Fruit fly (Drosophila melanogaster) whole organism, embryonic: ENCODE results near the gene CG1640.

Experiments used
- Ada2b ChIP-seq: fragments of 200-800 bp; sonication (Bioruptor generic); IDR thresholded peaks from 2 replicates; pipeline ENCODE4 v1.3.6; 2022; ENCODE audit warnings: missing biosample characterization, missing genetic modification characterization
- CG10147 ChIP-seq: fragments of 200-800 bp; sonication (Bioruptor generic); optimal IDR thresholded peaks from 2 replicates; lab custom pipeline; 2019; ENCODE audit warnings: missing biosample characterization, mild to moderate bottlenecking, missing genetic modification characterization, moderate library complexity
- CG1024 ChIP-seq: fragments of 200-800 bp; sonication (Bioruptor generic); IDR thresholded peaks from 2 replicates; pipeline ENCODE4 v1.3.6; 2022; ENCODE audit warnings: missing biosample characterization, missing genetic modification characterization
- CG10565 ChIP-seq: fragments of 200-800 bp; sonication (Bioruptor generic); optimal IDR thresholded peaks from 3 replicates; lab custom pipeline; 2016; ENCODE audit warnings: missing biosample characterization, mild to moderate bottlenecking, missing genetic modification characterization
- CG11456 ChIP-seq: fragments of 200-800 bp; sonication (Bioruptor generic); IDR thresholded peaks from 3 replicates; pipeline ENCODE4 v1.3.6; 2022; ENCODE audit warnings: missing biosample characterization, missing genetic modification characterization
- CG11723 ChIP-seq: fragments of 200-800 bp; sonication (Bioruptor generic); optimal IDR thresholded peaks from 2 replicates; lab custom pipeline; 2017; ENCODE audit warnings: missing biosample characterization, mild to moderate bottlenecking, missing genetic modification characterization
- CG12071 ChIP-seq: fragments of 200-800 bp; sonication (Bioruptor generic); optimal IDR thresholded peaks from 3 replicates; lab custom pipeline; 2018; ENCODE audit warnings: missing biosample characterization, mild to moderate bottlenecking, missing genetic modification characterization
- CG12104 ChIP-seq: fragments of 200-800 bp; sonication (Bioruptor generic); optimal IDR thresholded peaks from 3 replicates; lab custom pipeline; 2016; ENCODE audit warnings: missing biosample characterization, missing genetic modification characterization
- CG13624 ChIP-seq: fragments of 200-800 bp; sonication (Bioruptor generic); optimal IDR thresholded peaks from 2 replicates; lab custom pipeline; 2016; ENCODE audit warnings: missing biosample characterization, missing genetic modification characterization
- CG13894 ChIP-seq: fragments of 200-800 bp; sonication (Bioruptor generic); optimal IDR thresholded peaks from 3 replicates; lab custom pipeline; 2018; ENCODE audit warnings: missing biosample characterization, mild to moderate bottlenecking, missing genetic modification characterization, moderate library complexity
- CG15479 ChIP-seq: fragments of 200-800 bp; sonication (Bioruptor generic); optimal IDR thresholded peaks from 3 replicates; lab custom pipeline; 2019; ENCODE audit warnings: missing biosample characterization, mild to moderate bottlenecking, missing genetic modification characterization, moderate library complexity
- CG1602 ChIP-seq: fragments of 200-800 bp; sonication (Bioruptor generic); optimal IDR thresholded peaks from 3 replicates; lab custom pipeline; 2016; ENCODE audit warnings: missing biosample characterization, missing genetic modification characterization
- CG17568 ChIP-seq: fragments of 200-800 bp; sonication (Bioruptor generic); optimal IDR thresholded peaks from 2 replicates; lab custom pipeline; 2018; ENCODE audit warnings: missing biosample characterization, mild to moderate bottlenecking, missing genetic modification characterization, moderate library complexity
- CG18262 ChIP-seq: fragments of 200-800 bp; optimal IDR thresholded peaks from 3 replicates; lab custom pipeline; 2019; ENCODE audit warnings: missing biosample characterization, mild to moderate bottlenecking, missing genetic modification characterization, moderate library complexity
- CG18619 ChIP-seq: fragments of 200-800 bp; sonication (Bioruptor generic); optimal IDR thresholded peaks from 3 replicates; lab custom pipeline; 2017; ENCODE audit warnings: missing biosample characterization, mild to moderate bottlenecking, missing genetic modification characterization
- CG2712 ChIP-seq: fragments of 200-800 bp; optimal IDR thresholded peaks from 3 replicates; lab custom pipeline; 2019; ENCODE audit warnings: missing biosample characterization, mild to moderate bottlenecking, missing genetic modification characterization, moderate library complexity
- CG31388 ChIP-seq: fragments of 200-800 bp; sonication (Bioruptor generic); optimal IDR thresholded peaks from 2 replicates; lab custom pipeline; 2016; ENCODE audit warnings: missing biosample characterization, missing genetic modification characterization
- CG34422 ChIP-seq: fragments of 200-800 bp; sonication (Bioruptor generic); IDR thresholded peaks from 3 replicates; pipeline ENCODE4 v1.3.6; 2022; ENCODE audit warnings: missing biosample characterization, missing genetic modification characterization
- CG4617 ChIP-seq: fragments of 200-800 bp; sonication (Bioruptor generic); optimal IDR thresholded peaks from 3 replicates; lab custom pipeline; 2016; ENCODE audit warnings: missing biosample characterization, missing genetic modification characterization, borderline replicate concordance
- CG4730 ChIP-seq: fragments of 200-800 bp; sonication (Bioruptor generic); IDR thresholded peaks from 2 replicates; pipeline ENCODE4 v1.3.6; 2022; ENCODE audit warnings: missing biosample characterization, missing genetic modification characterization
- CG6654 ChIP-seq: fragments of 200-800 bp; sonication (Bioruptor generic); optimal IDR thresholded peaks from 2 replicates; lab custom pipeline; 2017; ENCODE audit warnings: missing biosample characterization, mild to moderate bottlenecking, missing genetic modification characterization
- CG7745 ChIP-seq: fragments of 200-800 bp; sonication (Bioruptor generic); optimal IDR thresholded peaks from 2 replicates; lab custom pipeline; 2018; ENCODE audit warnings: missing biosample characterization, mild to moderate bottlenecking, missing genetic modification characterization, moderate library complexity
- CG7928 ChIP-seq: fragments of 200-800 bp; sonication (Bioruptor generic); optimal IDR thresholded peaks from 2 replicates; lab custom pipeline; 2017; ENCODE audit warnings: missing biosample characterization, mild to moderate bottlenecking, missing genetic modification characterization
- CG8359 ChIP-seq: fragments of 200-800 bp; sonication (Bioruptor generic); optimal IDR thresholded peaks from 2 replicates; lab custom pipeline; 2017; ENCODE audit warnings: missing biosample characterization, mild to moderate bottlenecking, missing genetic modification characterization, borderline replicate concordance
- Deaf1 ChIP-seq: fragments of 200-800 bp; optimal IDR thresholded peaks from 3 replicates; lab custom pipeline; 2019; ENCODE audit warnings: missing biosample characterization, mild to moderate bottlenecking, missing genetic modification characterization, moderate library complexity
- Dip2 ChIP-seq: fragments of 200-800 bp; sonication (Bioruptor generic); IDR thresholded peaks from 2 replicates; pipeline ENCODE4 v1.3.6; 2022; ENCODE audit warnings: missing biosample characterization, missing genetic modification characterization
- Hsf ChIP-seq: fragments of 200-800 bp; sonication (Bioruptor generic); optimal IDR thresholded peaks from 3 replicates; lab custom pipeline; 2016; ENCODE audit warnings: missing biosample characterization, missing genetic modification characterization
- MBD-R2 ChIP-seq: fragments of 200-800 bp; sonication (Bioruptor generic); IDR thresholded peaks from 2 replicates; pipeline ENCODE4 v1.3.6; 2022; ENCODE audit warnings: missing biosample characterization, missing genetic modification characterization
- Opbp ChIP-seq: fragments of 200-800 bp; sonication (Bioruptor generic); IDR thresholded peaks from 3 replicates; pipeline ENCODE4 v1.3.6; 2022; ENCODE audit warnings: missing biosample characterization, missing genetic modification characterization; ENCODE audit not compliant: partially characterized antibody
- Pdp1 ChIP-seq, 2 experiments: fragments of 200-800 bp; sonication (Bioruptor generic); optimal IDR thresholded peaks; 3 replicates each; lab custom pipeline; 2016; ENCODE audit warnings: missing biosample characterization in 2 of 2, missing genetic modification characterization in 2 of 2, mild to moderate bottlenecking in 1 of 2, moderate library complexity in 1 of 2
- Ptx1 ChIP-seq: fragments of 200-800 bp; sonication (Bioruptor generic); IDR thresholded peaks from 2 replicates; pipeline ENCODE4 v1.3.6; 2022; ENCODE audit warnings: missing biosample characterization, missing genetic modification characterization
- ash1 ChIP-seq: fragments of 200-800 bp; sonication (Bioruptor generic); optimal IDR thresholded peaks from 2 replicates; lab custom pipeline; 2018; ENCODE audit warnings: missing biosample characterization, mild to moderate bottlenecking, missing genetic modification characterization
- crp ChIP-seq, 2 experiments: fragments of 200-800 bp; sonication (Bioruptor generic); optimal IDR thresholded peaks; 2 replicates in 1 of 2; 3 replicates in 1 of 2; lab custom pipeline; 2017; ENCODE audit warnings: missing biosample characterization in 2 of 2, missing genetic modification characterization in 2 of 2, mild to moderate bottlenecking in 1 of 2, moderate library complexity in 1 of 2
- emc ChIP-seq: fragments of 200-800 bp; sonication (Bioruptor generic); optimal IDR thresholded peaks from 2 replicates; lab custom pipeline; 2016; ENCODE audit warnings: missing biosample characterization, missing genetic modification characterization
- gro ChIP-seq: fragments of 200-800 bp; sonication (Bioruptor generic); optimal IDR thresholded peaks from 2 replicates; lab custom pipeline; 2016; ENCODE audit warnings: missing biosample characterization, missing genetic modification characterization
- gt ChIP-seq: fragments of 200-800 bp; sonication (Bioruptor generic); IDR thresholded peaks from 2 replicates; pipeline ENCODE4 v1.3.6; 2022; ENCODE audit warnings: missing biosample characterization, missing genetic modification characterization
- ham ChIP-seq: fragments of 200-800 bp; sonication (Bioruptor generic); IDR thresholded peaks from 2 replicates; pipeline ENCODE4 v1.3.6; 2022; ENCODE audit warnings: missing biosample characterization, missing genetic modification characterization
- insv ChIP-seq, 2 experiments: fragments of 200-800 bp; sonication (Bioruptor generic); optimal IDR thresholded peaks; 3 replicates each; lab custom pipeline; 2016 to 2018; ENCODE audit warnings: missing biosample characterization in 2 of 2, missing genetic modification characterization in 2 of 2
- pb ChIP-seq: fragments of 200-800 bp; sonication (Bioruptor generic); optimal IDR thresholded peaks from 3 replicates; lab custom pipeline; 2016; ENCODE audit warnings: missing biosample characterization, missing genetic modification characterization
- pfk ChIP-seq: fragments of 200-800 bp; sonication (Bioruptor generic); optimal IDR thresholded peaks from 2 replicates; lab custom pipeline; 2018; ENCODE audit warnings: missing biosample characterization, mild to moderate bottlenecking, missing genetic modification characterization, moderate library complexity
- pho ChIP-seq: fragments of 200-800 bp; sonication (Bioruptor generic); optimal IDR thresholded peaks from 2 replicates; lab custom pipeline; 2016; ENCODE audit warnings: missing biosample characterization, missing genetic modification characterization
- rib ChIP-seq: fragments of 200-800 bp; sonication (Bioruptor generic); IDR thresholded peaks from 2 replicates; pipeline ENCODE4 v1.3.6; 2022; ENCODE audit warnings: missing biosample characterization, missing genetic modification characterization
- sim ChIP-seq: fragments of 200-800 bp; sonication (Bioruptor generic); IDR thresholded peaks from 2 replicates; pipeline ENCODE4 v1.3.6; 2022; ENCODE audit warnings: missing biosample characterization, missing genetic modification characterization
- slou ChIP-seq: fragments of 200-800 bp; sonication (Bioruptor generic); optimal IDR thresholded peaks from 3 replicates; lab custom pipeline; 2016; ENCODE audit warnings: missing biosample characterization, missing genetic modification characterization
- sna ChIP-seq: fragments of 200-800 bp; sonication (Bioruptor generic); IDR thresholded peaks from 2 replicates; pipeline ENCODE4 v1.3.6; 2022; ENCODE audit warnings: missing biosample characterization, missing genetic modification characterization; ENCODE audit not compliant: partially characterized antibody
- ssp ChIP-seq: fragments of 200-800 bp; sonication (Bioruptor generic); IDR thresholded peaks from 2 replicates; pipeline ENCODE4 v1.3.6; 2022; ENCODE audit warnings: missing biosample characterization, missing genetic modification characterization
- sug ChIP-seq: fragments of 200-800 bp; optimal IDR thresholded peaks from 2 replicates; lab custom pipeline; 2019; ENCODE audit warnings: missing biosample characterization, mild to moderate bottlenecking, missing genetic modification characterization, moderate library complexity
- tgo ChIP-seq: fragments of 200-800 bp; sonication (Bioruptor generic); IDR thresholded peaks from 3 replicates; pipeline ENCODE4 v1.3.6; 2022; ENCODE audit warnings: missing biosample characterization, missing genetic modification characterization
- tll ChIP-seq, 2 experiments: fragments of 200-800 bp in 1 of 2; fragments of >200 bp in 1 of 2; sonication (Bioruptor generic) in 1 of 2; optimal IDR thresholded peaks; 2 replicates each; lab custom pipeline; 2017 to 2019; ENCODE audit warnings: missing biosample characterization in 2 of 2, missing genetic modification characterization in 2 of 2, mild to moderate bottlenecking in 1 of 2, moderate library complexity in 1 of 2
- tx ChIP-seq: fragments of 200-800 bp; sonication (Bioruptor generic); optimal IDR thresholded peaks from 2 replicates; lab custom pipeline; 2016; ENCODE audit warnings: missing biosample characterization, missing genetic modification characterization

CG1640 gene

DNA sequence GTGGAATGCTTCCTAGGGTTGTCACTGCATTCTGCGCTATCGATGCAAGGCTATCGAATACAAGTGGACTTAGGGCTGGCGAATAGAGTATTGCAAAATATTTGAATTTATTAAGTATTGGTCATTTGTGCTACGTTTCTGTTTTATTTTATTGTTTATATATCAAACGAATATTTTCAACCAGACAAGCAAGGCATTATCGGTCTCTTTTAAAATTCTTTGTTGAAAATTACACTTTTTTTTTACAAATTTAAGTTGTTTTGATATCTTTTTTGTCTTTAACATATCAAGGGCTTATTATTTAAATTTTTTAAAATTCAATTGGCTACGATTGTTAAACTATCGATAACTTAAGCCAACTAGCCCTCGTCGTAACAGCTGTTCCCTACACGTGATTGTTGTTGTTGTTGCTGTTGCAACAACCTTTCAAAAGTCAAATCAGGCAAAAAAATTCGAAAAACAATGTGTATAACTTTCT, 17.0 kb downstream of the CG1640 start, which contains the start of the genes Ype and CG1662 (continued):
- 0 out of 2 replicates have a peak, but pooled peaks have one; percentile 27 for TF ChIP-seq CG1024
- peak; percentile 65 for TF ChIP-seq CG18619 (GFP tag; lab: Kevin White, UChicago)
- TF ChIP-seq CG4730: peak; percentile 52
- peak; percentile 58 for TF ChIP-seq tx
- peak; percentile 61 for TF ChIP-seq CG4617 (GFP tag; lab: Kevin White, UChicago)
- TF ChIP-seq Dip2 (GFP tag; lab: Robert Waterston, UW): no peak
- peak; percentile 84 for TF ChIP-seq CG11456 (GFP tag; lab: Robert Waterston, UW)
- peak; percentile 51 for TF ChIP-seq CG11723 (GFP tag; lab: Kevin White, UChicago)
- peak; percentile 75 for TF ChIP-seq sug (tag; lab: Kevin White, UChicago)
- peak; percentile 58 for TF ChIP-seq slou (GFP tag; lab: Kevin White, UChicago)
- TF ChIP-seq gro (GFP tag; lab: Kevin White, UChicago): no peak
- TF ChIP-seq pfk (GFP tag; lab: Kevin White, UChicago): no peak
- TF ChIP-seq Opbp (GFP tag; lab: Robert Waterston, UW): peak; percentile 59; the same call in 2 of the 3 replicates
- TF ChIP-seq Hsf (GFP tag; lab: Kevin White, UChicago): peak; percentile 81
- no peak for TF ChIP-seq gt (GFP tag; lab: Robert Waterston, UW)
- TF ChIP-seq CG8359: no peak
- peak; percentile 71 for TF ChIP-seq CG10147 (GFP tag; lab: Kevin White, UChicago)
- no peak for TF ChIP-seq CG12071 (GFP tag; lab: Kevin White, UChicago)
- no peak for TF ChIP-seq CG7745 (tag; lab: Kevin White, UChicago)
- peak; percentile 77 for TF ChIP-seq CG1602 (GFP tag; lab: Kevin White, UChicago)
- TF ChIP-seq CG15479 (GFP tag; lab: Kevin White, UChicago): peak; percentile 69
- TF ChIP-seq insv (GFP tag; optimal IDR thresholded peaks at IDR 0.05; lab: Kevin White, UChicago): peak in 1 of 2 experiments; percentile 51
- TF ChIP-seq CG10565 (GFP tag; lab: Kevin White, UChicago): no peak
- TF ChIP-seq CG2712 (tag; lab: Kevin White, UChicago): peak; percentile 78
- TF ChIP-seq emc (GFP tag; lab: Kevin White, UChicago): peak; percentile 28
- no peak for TF ChIP-seq CG17568 (GFP tag; lab: Kevin White, UChicago)
- TF ChIP-seq CG18262: peak; percentile 75
- TF ChIP-seq Ada2b: 0 out of 2 replicates have a peak, but pooled peaks have one; percentile 31
- TF ChIP-seq MBD-R2 (GFP tag; lab: Robert Waterston, UW): peak; percentile 45; the same call in 1 of the 2 replicates
- peak; percentile 66 for TF ChIP-seq tgo (GFP tag; lab: Robert Waterston, UW)
- TF ChIP-seq tll (GFP tag; optimal IDR thresholded peaks at IDR 0.05; lab: Kevin White, UChicago): peak in 1 of 2 experiments; percentile 86
- peak; percentile 71 to 74 for TF ChIP-seq Pdp1 (GFP tag; optimal IDR thresholded peaks at IDR 0.05; lab: Kevin White, UChicago)
- no peak for TF ChIP-seq ham (GFP tag; lab: Robert Waterston, UW)
- TF ChIP-seq CG13894 (tag; lab: Kevin White, UChicago): peak; percentile 76
- TF ChIP-seq Deaf1 (tag; lab: Kevin White, UChicago): peak; percentile 38
- TF ChIP-seq ash1 (GFP tag; lab: Kevin White, UChicago): no peak
- peak; percentile 61; the same call in 2 of the 3 replicates for TF ChIP-seq CG34422
- peak; percentile 39 for TF ChIP-seq CG6654
- peak; percentile 63; the same call in 1 of the 2 replicates for TF ChIP-seq rib (GFP tag; lab: Robert Waterston, UW)
- peak; percentile 7 for TF ChIP-seq CG31388
- peak; percentile 92 for TF ChIP-seq CG7928 (GFP tag; lab: Kevin White, UChicago)
- peak; percentile 67 for TF ChIP-seq CG13624 (GFP tag; lab: Kevin White, UChicago)
- peak; percentile 57; the same call in 1 of the 2 replicates for TF ChIP-seq sna (GFP tag; lab: Robert Waterston, UW)
- TF ChIP-seq CG12104 (GFP tag; lab: Kevin White, UChicago): peak; percentile 79
- peak; percentile 78 for TF ChIP-seq Ptx1
- peak; percentile 77 for TF ChIP-seq pho
- TF ChIP-seq sim (GFP tag; lab: Robert Waterston, UW): no peak
- peak; percentile 42 for TF ChIP-seq ssp (GFP tag; lab: Robert Waterston, UW)
- TF ChIP-seq pb: peak; percentile 42
- TF ChIP-seq crp (GFP tag; optimal IDR thresholded peaks at IDR 0.05; lab: Kevin White, UChicago): peak; percentile 61 to 89
